Worm (Caenorhabditis elegans) whole organism, L1 larva: ENCODE data around the gene fbxa-199.
"Not testable (repeated sequence)": the region's sequence is repeated elsewhere in the genome, so short reads cannot be mapped to it uniquely, and the experiment has no call there.

Experiments used
- dpl-1 ChIP-seq, 3 experiments: fragments of 150-350 bp in 2 of 3; sonication (generic microtip) in 1 of 3; optimal IDR thresholded peaks; 2 replicates each; lab custom pipeline; 2014 to 2017; ENCODE audit warnings: missing biosample characterization in 3 of 3, missing genetic modification characterization in 3 of 3, missing genetic modification reagents in 3 of 3
- fkh-10 ChIP-seq: sonication (generic microtip); optimal IDR thresholded peaks from 2 replicates; lab custom pipeline; 2017; ENCODE audit warnings: missing biosample characterization, missing genetic modification reagents, missing genetic modification characterization
- nhr-28 ChIP-seq: fragments of 150-350 bp; optimal IDR thresholded peaks from 2 replicates; lab custom pipeline; 2014; ENCODE audit warnings: missing biosample characterization, missing genetic modification characterization
- nhr-77 ChIP-seq: fragments of 150-350 bp; optimal IDR thresholded peaks from 2 replicates; lab custom pipeline; 2014; ENCODE audit warnings: missing biosample characterization, missing genetic modification characterization
- sox-4 ChIP-seq: sonication (generic microtip); optimal IDR thresholded peaks from 2 replicates; lab custom pipeline; 2016; ENCODE audit warnings: missing genetic modification characterization, missing compliant biosample characterization
- sptf-1 ChIP-seq: fragments of 150-350 bp; optimal IDR thresholded peaks from 2 replicates; lab custom pipeline; 2014; ENCODE audit warnings: missing biosample characterization, missing genetic modification characterization
- unc-62 ChIP-seq: fragments of 150-350 bp; optimal IDR thresholded peaks from 2 replicates; lab custom pipeline; 2014; ENCODE audit warnings: missing biosample characterization, missing genetic modification reagents, missing genetic modification characterization
- unc-98 ChIP-seq: fragments of 200-800 bp; sonication (Bioruptor generic); IDR thresholded peaks from 2 replicates; pipeline ENCODE4 v1.3.6; 2022; ENCODE audit warnings: missing genetic modification characterization, missing compliant biosample characterization
- xbp-1 ChIP-seq: sonication (generic microtip); optimal IDR thresholded peaks from 2 replicates; lab custom pipeline; 2016; ENCODE audit warnings: missing genetic modification characterization, missing compliant biosample characterization
- ztf-11 ChIP-seq, 2 experiments: sonication (generic microtip); optimal IDR thresholded peaks; 2 replicates each; lab custom pipeline; 2016 to 2017; ENCODE audit warnings: missing genetic modification characterization in 2 of 2, missing biosample characterization in 1 of 2, missing compliant biosample characterization in 1 of 2
- ztf-4 ChIP-seq: fragments of 150-350 bp; optimal IDR thresholded peaks from 2 replicates; lab custom pipeline; 2014; ENCODE audit warnings: missing biosample characterization, missing genetic modification characterization

ce11 chrV:15361412-15361811 is 37.2 kb downstream of the fbxa-199 start, which contains the start of gene ech-1.1:
- TF ChIP-seq ztf-4 (tag; lab: Kevin White, UChicago); sptf-1 (tag; lab: Kevin White, UChicago); xbp-1 (tag; lab: Kevin White, UChicago); unc-62 (GFP tag; lab: Kevin White, UChicago); ztf-11 (tag; optimal IDR thresholded peaks at IDR 0.05; lab: Kevin White, UChicago); unc-98 (GFP tag; lab: Robert Waterston, UW); nhr-77 (tag; lab: Kevin White, UChicago); sox-4 (tag; lab: Kevin White, UChicago); dpl-1 (GFP tag; optimal IDR thresholded peaks at IDR 0.05; lab: Kevin White, UChicago); nhr-28; fkh-10 (GFP tag; lab: Kevin White, UChicago): not testable (repeated sequence)
